Worm (Caenorhabditis elegans) whole organism, L2 larva: ENCODE results near the gene F26A1.4.

Source experiments
- ZK546.5 ChIP-seq: sonication (generic microtip); optimal IDR thresholded peaks from 2 replicates; lab custom pipeline; 2017; ENCODE audit warnings: missing biosample characterization, missing genetic modification characterization
- ama-1 ChIP-seq: fragments of 150-350 bp; optimal IDR thresholded peaks from 2 replicates; lab custom pipeline; 2018; ENCODE audit warnings: inconsistent platforms
- mbf-1 ChIP-seq: sonication (generic microtip); optimal IDR thresholded peaks from 2 replicates; lab custom pipeline; 2017; ENCODE audit warnings: missing biosample characterization, missing genetic modification characterization
- unc-55 ChIP-seq: fragments of 150-350 bp; sonication (generic microtip); optimal IDR thresholded peaks from 3 replicates; lab custom pipeline; 2014; ENCODE audit warnings: missing biosample characterization, missing genetic modification reagents, missing genetic modification characterization
- ztf-11 ChIP-seq: sonication (generic microtip); optimal IDR thresholded peaks from 2 replicates; lab custom pipeline; 2017; ENCODE audit warnings: missing biosample characterization, missing genetic modification characterization

DNA sequence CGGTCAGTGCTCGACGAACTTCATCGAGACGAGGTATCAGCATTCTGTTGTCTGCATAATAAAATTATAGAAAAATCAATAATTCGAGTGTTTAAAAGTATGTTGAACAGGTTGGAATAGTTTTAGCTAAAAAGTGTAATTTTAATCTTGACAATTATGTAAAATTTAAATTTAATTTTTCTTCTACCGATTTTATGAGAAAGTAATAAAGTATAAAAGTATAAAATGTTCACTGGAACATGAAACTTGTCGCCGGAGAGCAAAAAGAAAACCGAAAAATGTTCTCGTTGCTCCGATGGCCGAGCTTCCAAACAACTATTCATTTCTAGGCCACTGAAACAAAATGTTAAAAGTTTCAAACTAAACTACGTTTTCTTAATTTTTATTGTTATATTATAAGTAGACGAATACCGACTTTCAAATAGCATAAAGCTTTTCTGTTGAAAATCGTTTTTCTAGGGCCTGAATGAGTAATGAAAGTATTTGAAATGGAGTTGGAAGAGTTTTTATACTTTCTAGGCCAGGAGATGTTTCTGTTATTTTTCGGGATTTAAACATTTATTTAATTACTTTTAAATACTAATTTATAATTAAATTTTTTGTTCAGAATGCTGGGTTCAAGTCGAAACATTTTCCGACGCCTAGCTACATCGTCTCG, 44.5 kb downstream of the F26A1.4 start, which contains the start of the genes C35D10.10 and C35D10.5:
- TF ChIP-seq ztf-11 (tag; lab: Kevin White, UChicago) (no peak), ZK546.5 (tag; lab: Kevin White, UChicago) (no peak), mbf-1 (tag; lab: Kevin White, UChicago) (no peak), unc-55 (GFP tag; lab: Kevin White, UChicago) (peak; percentile 33), ama-1 (lab: Kevin White, UChicago) (no peak)
